Fruit fly (Drosophila melanogaster): ENCODE results near the gene CtsK1.

CtsK1 gene

DNA sequence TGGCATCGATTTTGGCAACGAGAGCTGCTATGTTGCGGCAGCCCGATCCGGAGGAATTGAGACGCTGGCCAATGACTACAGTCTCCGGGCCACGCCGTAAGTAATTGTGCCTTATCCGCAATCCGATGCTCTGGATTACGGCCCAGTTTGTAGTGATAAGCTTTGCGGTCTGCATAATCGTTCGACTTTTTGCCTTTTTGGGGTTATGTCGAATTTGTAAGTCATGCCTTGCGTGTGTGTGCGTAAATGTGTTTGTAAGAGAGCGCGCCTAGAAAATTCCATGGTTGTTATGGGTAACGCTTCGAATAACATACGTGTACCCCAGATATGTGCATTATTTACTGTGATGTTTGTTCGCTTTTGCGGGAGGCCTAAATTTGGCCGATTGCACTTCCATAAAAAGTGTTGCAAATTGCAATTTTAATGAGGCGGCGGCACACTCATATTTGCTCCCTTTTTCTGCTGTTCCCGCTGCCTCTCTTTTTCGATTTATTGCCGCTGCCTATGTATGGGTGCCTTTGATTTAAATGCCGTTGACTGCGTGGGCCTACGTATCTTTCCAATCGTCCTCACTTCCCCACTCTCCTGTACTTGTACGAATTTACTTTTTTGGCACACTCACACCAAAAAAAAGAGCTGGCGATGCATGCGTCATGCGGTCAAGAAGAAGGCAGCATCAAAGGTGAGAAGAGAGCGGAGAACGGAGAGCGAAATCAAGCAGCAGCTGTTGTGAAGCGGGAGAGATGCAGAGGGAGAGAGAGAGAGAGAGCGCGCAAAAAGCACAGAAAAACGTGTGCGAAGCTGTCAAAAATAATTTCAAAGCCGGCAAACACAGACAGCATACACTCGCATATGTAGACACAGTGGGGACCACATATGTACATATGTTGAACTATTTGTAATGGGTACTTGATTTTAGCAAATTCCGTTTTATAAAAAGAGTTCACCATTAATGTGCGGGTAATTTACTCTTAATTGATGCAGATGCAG lies 43.9 kb downstream of the CtsK1 start (continued):
- TF ChIP-seq sob (GFP tag; IDR thresholded peaks at IDR 0.05) (peak; percentile 35; the same call in 1 of the 2 replicates), chm (GFP tag; IDR thresholded peaks at IDR 0.05) (peak; percentile 43; the same call in 1 of the 2 replicates), Elba2 (GFP tag; optimal IDR thresholded peaks at IDR 0.05) (no peak), tap (tag; optimal IDR thresholded peaks at IDR 0.05) (no peak), rib (GFP tag; IDR thresholded peaks at IDR 0.05) (peak; percentile 80; the same call in 1 of the 2 replicates), CG6272 (GFP tag; IDR thresholded peaks at IDR 0.05) (no peak), E2f1 (GFP tag; IDR thresholded peaks at IDR 0.05) (peak; percentile 56; the same call in 1 of the 2 replicates), CG11456 (GFP tag; IDR thresholded peaks at IDR 0.05) (0 out of 3 replicates have a peak, but pooled peaks have one; percentile 21), nom (GFP tag; optimal IDR thresholded peaks at IDR 0.05) (peak; percentile 10), E2f2 (GFP tag; IDR thresholded peaks at IDR 0.05) (peak; percentile 16; the same call in 1 of the 2 replicates), CG12219 (GFP tag; optimal IDR thresholded peaks at IDR 0.05) (peak; percentile 16), CG2199 (GFP tag; IDR thresholded peaks at IDR 0.05) (no peak), CG18011 (GFP tag; optimal IDR thresholded peaks at IDR 0.05) (no peak), h (optimal IDR thresholded peaks at IDR 0.05) (no peak), CG13287 (GFP tag; IDR thresholded peaks at IDR 0.05; ENCODE audit: partially characterized antibody) (peak; percentile 51), crol (GFP tag; IDR thresholded peaks at IDR 0.05) (peak; percentile 67), Ssrp (tag; optimal IDR thresholded peaks at IDR 0.05) (no peak), cwo (GFP tag; optimal IDR thresholded peaks at IDR 0.05) (peak; percentile 79), tin (GFP tag; optimal IDR thresholded peaks at IDR 0.05) (no peak), CG14965 (GFP tag; optimal IDR thresholded peaks at IDR 0.05; ENCODE audit: borderline replicate concordance) (no peak), gem (tag; optimal IDR thresholded peaks at IDR 0.05) (no peak), al (GFP tag; IDR thresholded peaks at IDR 0.05) (no peak), nau (GFP tag; optimal IDR thresholded peaks at IDR 0.05) (no peak), CG10431 (GFP tag; optimal IDR thresholded peaks at IDR 0.05) (no peak), CTCF (GFP tag; optimal IDR thresholded peaks at IDR 0.05) (no peak), CG6765 (GFP tag; optimal IDR thresholded peaks at IDR 0.05) (peak; percentile 2), Blimp-1 (GFP tag; optimal IDR thresholded peaks at IDR 0.05) (no peak), CG33557 (GFP tag; optimal IDR thresholded peaks at IDR 0.05) (no peak), CG4707 (GFP tag; optimal IDR thresholded peaks at IDR 0.05) (no peak), Dbx (GFP tag; IDR thresholded peaks at IDR 0.05) (peak; percentile 55; the same call in 2 of the 3 replicates), Nf-YB (GFP tag; optimal IDR thresholded peaks at IDR 0.05) (no peak), C15 (GFP tag; IDR thresholded peaks at IDR 0.05) (no peak), Sox100B (GFP tag; optimal IDR thresholded peaks at IDR 0.05) (no peak), ac (GFP tag; optimal IDR thresholded peaks at IDR 0.05) (no peak), CG16779 (GFP tag; IDR thresholded peaks at IDR 0.05) (no peak), Myb (GFP tag; optimal IDR thresholded peaks at IDR 0.05) (peak; percentile 10), Drgx (GFP tag; IDR thresholded peaks at IDR 0.05) (peak; percentile 54; the same call in 1 of the 2 replicates), Med (GFP tag) (peak; percentile 86), gsb-n (tag; optimal IDR thresholded peaks at IDR 0.05) (no peak), CG9215 (GFP tag; IDR thresholded peaks at IDR 0.05) (no peak), Bdp1 (GFP tag; optimal IDR thresholded peaks at IDR 0.05) (no peak), dan (GFP tag; IDR thresholded peaks at IDR 0.05) (no peak), CG4854 (GFP tag; optimal IDR thresholded peaks at IDR 0.05) (no peak), ci (GFP tag; IDR thresholded peaks at IDR 0.05) (no peak), slbo (GFP tag; IDR thresholded peaks at IDR 0.05) (peak; percentile 6; the same call in 1 of the 2 replicates), B-H1 (GFP tag; IDR thresholded peaks at IDR 0.05) (peak; percentile 17; the same call in 1 of the 3 replicates), pfk (GFP tag; optimal IDR thresholded peaks at IDR 0.05) (peak; percentile 33), TFAM (GFP tag; optimal IDR thresholded peaks at IDR 0.05) (no peak), Ada2b (GFP tag; IDR thresholded peaks at IDR 0.05) (no peak)

Measured in whole organism, embryonic.